Worm (Caenorhabditis elegans) whole organism, mixed stage, embryonic: ENCODE measurements around the gene pfkb-1.2.

ENCODE experiments used
- M03D4.4 ChIP-seq: sonication (generic microtip); optimal IDR thresholded peaks from 2 replicates; lab custom pipeline; 2017; ENCODE audit warnings: mild to moderate bottlenecking, missing genetic modification characterization, missing compliant biosample characterization
- bed-3 ChIP-seq: fragments of 200-800 bp; sonication (Bioruptor generic); optimal IDR thresholded peaks from 3 replicates; lab custom pipeline; 2018; ENCODE audit warnings: mild to moderate bottlenecking, missing genetic modification characterization, moderate library complexity, missing compliant biosample characterization
- blmp-1 ChIP-seq: fragments of 150-350 bp; optimal IDR thresholded peaks from 2 replicates; lab custom pipeline; 2014; ENCODE audit warnings: missing biosample characterization, missing genetic modification characterization
- ceh-39 ChIP-seq: fragments of 150-350 bp; optimal IDR thresholded peaks from 2 replicates; lab custom pipeline; 2014; ENCODE audit warnings: missing biosample characterization, missing genetic modification characterization
- ceh-43 ChIP-seq: fragments of 200-800 bp; sonication (Bioruptor generic); optimal IDR thresholded peaks from 2 replicates; lab custom pipeline; 2018; ENCODE audit warnings: mild to moderate bottlenecking, missing genetic modification characterization, moderate library complexity, missing compliant biosample characterization
- ceh-83 ChIP-seq: fragments of 200-800 bp; sonication (Bioruptor generic); optimal IDR thresholded peaks from 2 replicates; lab custom pipeline; 2018; ENCODE audit warnings: mild to moderate bottlenecking, missing genetic modification characterization, missing compliant biosample characterization
- ces-1 ChIP-seq: fragments of 150-350 bp; optimal IDR thresholded peaks from 2 replicates; lab custom pipeline; 2014; ENCODE audit warnings: missing biosample characterization, missing genetic modification reagents, missing genetic modification characterization
- cnd-1 ChIP-seq: fragments of 200-800 bp; sonication (Bioruptor generic); optimal IDR thresholded peaks from 2 replicates; lab custom pipeline; 2018; ENCODE audit warnings: mild to moderate bottlenecking, missing genetic modification characterization, missing compliant biosample characterization
- drap-1 ChIP-seq: fragments of 200-800 bp; sonication (Bioruptor generic); optimal IDR thresholded peaks from 3 replicates; lab custom pipeline; 2018; ENCODE audit warnings: mild to moderate bottlenecking, missing genetic modification characterization, missing compliant biosample characterization
- elt-1 ChIP-seq: sonication (generic microtip); optimal IDR thresholded peaks from 2 replicates; lab custom pipeline; 2017; ENCODE audit warnings: missing genetic modification characterization, mild to moderate bottlenecking, missing compliant biosample characterization, antibody characterized with exemption, moderate library complexity, borderline replicate concordance; ENCODE audit not compliant: insufficient read depth
- flh-1 ChIP-seq: fragments of 200-800 bp; sonication (Bioruptor generic); optimal IDR thresholded peaks from 2 replicates; lab custom pipeline; 2018; ENCODE audit warnings: mild to moderate bottlenecking, missing genetic modification characterization, moderate library complexity, missing compliant biosample characterization
- ham-2 ChIP-seq: fragments of 200-800 bp; sonication (Bioruptor generic); optimal IDR thresholded peaks from 2 replicates; lab custom pipeline; 2018; ENCODE audit warnings: mild to moderate bottlenecking, missing genetic modification characterization, missing compliant biosample characterization
- hlh-1 ChIP-seq: fragments of 150-350 bp; optimal IDR thresholded peaks from 2 replicates; lab custom pipeline; 2014; ENCODE audit warnings: missing biosample characterization, missing genetic modification reagents, missing genetic modification characterization
- lin-32 ChIP-seq: fragments of 200-800 bp; sonication (Bioruptor generic); optimal IDR thresholded peaks from 2 replicates; lab custom pipeline; 2018; ENCODE audit warnings: mild to moderate bottlenecking, missing genetic modification characterization, missing compliant biosample characterization
- lsy-2 ChIP-seq: fragments of 150-350 bp; optimal IDR thresholded peaks from 2 replicates; lab custom pipeline; 2014; ENCODE audit warnings: missing biosample characterization, missing genetic modification characterization
- mab-5 ChIP-seq: fragments of 150-350 bp; optimal IDR thresholded peaks from 2 replicates; lab custom pipeline; 2014; ENCODE audit warnings: missing biosample characterization, missing genetic modification characterization
- mep-1 ChIP-seq: fragments of 150-350 bp; optimal IDR thresholded peaks from 2 replicates; lab custom pipeline; 2017; ENCODE audit warnings: missing biosample characterization, missing genetic modification reagents, missing genetic modification characterization, inconsistent platforms
- mls-2 ChIP-seq: sonication (generic microtip); optimal IDR thresholded peaks from 2 replicates; lab custom pipeline; 2016; ENCODE audit warnings: mild to moderate bottlenecking, missing genetic modification characterization, moderate library complexity, missing compliant biosample characterization
- nhr-12 ChIP-seq: fragments of 150-350 bp; optimal IDR thresholded peaks from 2 replicates; lab custom pipeline; 2014; ENCODE audit warnings: missing biosample characterization, missing genetic modification characterization
- nhr-2 ChIP-seq: fragments of 150-350 bp; optimal IDR thresholded peaks from 2 replicates; lab custom pipeline; 2014; ENCODE audit warnings: missing biosample characterization, missing genetic modification characterization
- nhr-237 ChIP-seq: fragments of 150-350 bp; optimal IDR thresholded peaks from 2 replicates; lab custom pipeline; 2014; ENCODE audit warnings: missing biosample characterization, missing genetic modification characterization
- nhr-28 ChIP-seq: fragments of 150-350 bp; optimal IDR thresholded peaks from 2 replicates; lab custom pipeline; 2014; ENCODE audit warnings: missing biosample characterization, missing genetic modification characterization
- nhr-76 ChIP-seq: sonication (generic microtip); optimal IDR thresholded peaks from 2 replicates; lab custom pipeline; 2017; ENCODE audit warnings: missing biosample characterization, missing genetic modification characterization
- pha-4 ChIP-seq: fragments of 150-350 bp; optimal IDR thresholded peaks from 2 replicates; lab custom pipeline; 2018; ENCODE audit warnings: missing biosample characterization, missing genetic modification reagents, missing genetic modification characterization
- sem-2 ChIP-seq: fragments of 200-800 bp; sonication (Bioruptor generic); optimal IDR thresholded peaks from 2 replicates; lab custom pipeline; 2018; ENCODE audit warnings: mild to moderate bottlenecking, missing genetic modification characterization, missing compliant biosample characterization
- snpc-4 ChIP-seq: fragments of 150-350 bp; optimal IDR thresholded peaks from 2 replicates; lab custom pipeline; 2014; ENCODE audit warnings: missing biosample characterization, missing genetic modification characterization
- sptf-1 ChIP-seq: sonication (generic microtip); optimal IDR thresholded peaks from 2 replicates; lab custom pipeline; 2017; ENCODE audit warnings: mild to moderate bottlenecking, missing genetic modification characterization, moderate library complexity, missing compliant biosample characterization
- tbx-8 ChIP-seq: fragments of 200-800 bp; sonication (Bioruptor generic); optimal IDR thresholded peaks from 2 replicates; lab custom pipeline; 2018; ENCODE audit warnings: mild to moderate bottlenecking, missing genetic modification characterization, moderate library complexity, missing compliant biosample characterization
- unc-120 ChIP-seq: sonication (generic microtip); optimal IDR thresholded peaks from 2 replicates; lab custom pipeline; 2017; ENCODE audit warnings: missing genetic modification characterization, missing compliant biosample characterization; ENCODE audit not compliant: poor library complexity, severe bottlenecking
- unc-39 ChIP-seq: fragments of 150-350 bp; optimal IDR thresholded peaks from 2 replicates; lab custom pipeline; 2014; ENCODE audit warnings: missing biosample characterization, missing genetic modification characterization
- unc-62 ChIP-seq: fragments of 150-350 bp; optimal IDR thresholded peaks from 2 replicates; lab custom pipeline; 2014; ENCODE audit warnings: missing biosample characterization, missing genetic modification reagents, missing genetic modification characterization
- zip-8 ChIP-seq: fragments of 150-350 bp; optimal IDR thresholded peaks from 2 replicates; lab custom pipeline; 2014; ENCODE audit warnings: missing biosample characterization, missing genetic modification characterization
- ztf-11 ChIP-seq: fragments of 150-350 bp; optimal IDR thresholded peaks from 2 replicates; lab custom pipeline; 2014; ENCODE audit warnings: missing biosample characterization, missing genetic modification characterization

pfkb-1.2 gene

ce11 chrIV:5967035-5967499 lies 25.3 kb downstream of the pfkb-1.2 start (continued):
- TF ChIP-seq M03D4.4 (tag; lab: Kevin White, UChicago) (peak; percentile 89), nhr-237 (tag; lab: Kevin White, UChicago) (no peak), snpc-4 (no peak), mep-1 (tag; lab: Kevin White, UChicago) (peak; percentile 79), mab-5 (no peak), ham-2 (GFP tag; lab: Kevin White, UChicago) (peak; percentile 85), ceh-83 (GFP tag; lab: Kevin White, UChicago) (peak; percentile 91), nhr-28 (tag; lab: Kevin White, UChicago) (peak; percentile 57), pha-4 (tag; lab: Kevin White, UChicago) (peak; percentile 69)

ce11 chrIV:5970526-5970925 lies 28.8 kb downstream of the pfkb-1.2 start:
- TF ChIP-seq lsy-2 (tag; lab: Kevin White, UChicago) (no peak), zip-8 (tag; lab: Kevin White, UChicago) (no peak), elt-1 (tag; lab: Kevin White, UChicago) (no peak), unc-39 (tag; lab: Kevin White, UChicago) (peak; percentile 23), ces-1 (GFP tag; lab: Kevin White, UChicago) (peak; percentile 80), M03D4.4 (tag; lab: Kevin White, UChicago) (no peak), nhr-237 (tag; lab: Kevin White, UChicago) (no peak), lin-32 (peak; percentile 25), sptf-1 (tag; lab: Kevin White, UChicago) (no peak), nhr-2 (tag; lab: Kevin White, UChicago) (no peak), bed-3 (no peak), mep-1 (tag; lab: Kevin White, UChicago) (peak; percentile 18), nhr-76 (tag; lab: Kevin White, UChicago) (no peak), ham-2 (GFP tag; lab: Kevin White, UChicago) (no peak), drap-1 (GFP tag; lab: Kevin White, UChicago) (no peak), blmp-1 (tag; lab: Kevin White, UChicago) (no peak), ztf-11 (tag; lab: Kevin White, UChicago) (peak; percentile 48), mab-5 (no peak), flh-1 (GFP tag; lab: Kevin White, UChicago) (no peak), unc-62 (GFP tag; lab: Kevin White, UChicago) (peak; percentile 13), hlh-1 (tag; lab: Kevin White, UChicago) (peak; percentile 65), pha-4 (tag; lab: Kevin White, UChicago) (no peak), cnd-1 (tag; lab: Kevin White, UChicago) (peak; percentile 88), nhr-12 (tag; lab: Kevin White, UChicago) (no peak), mls-2 (tag; lab: Kevin White, UChicago) (no peak), ceh-43 (GFP tag; lab: Kevin White, UChicago) (no peak), unc-120 (tag; lab: Kevin White, UChicago) (no peak), nhr-28 (tag; lab: Kevin White, UChicago) (no peak), tbx-8 (GFP tag; lab: Kevin White, UChicago) (no peak), sem-2 (no peak)

ce11 chrIV:5973947-5974495 lies 32.3 kb downstream of the pfkb-1.2 start:
- TF ChIP-seq mls-2 (tag; lab: Kevin White, UChicago) (peak; percentile 36), nhr-237 (tag; lab: Kevin White, UChicago) (no peak), hlh-1 (tag; lab: Kevin White, UChicago) (peak; percentile 51), ceh-39 (tag; lab: Kevin White, UChicago) (no peak), mep-1 (tag; lab: Kevin White, UChicago) (peak; percentile 54), drap-1 (GFP tag; lab: Kevin White, UChicago) (peak; percentile 39), lsy-2 (tag; lab: Kevin White, UChicago) (peak; percentile 41), nhr-2 (tag; lab: Kevin White, UChicago) (no peak), lin-32 (no peak), M03D4.4 (tag; lab: Kevin White, UChicago) (peak; percentile 42), unc-120 (tag; lab: Kevin White, UChicago) (peak; percentile 94), ces-1 (GFP tag; lab: Kevin White, UChicago) (peak; percentile 84), ham-2 (GFP tag; lab: Kevin White, UChicago) (no peak), zip-8 (tag; lab: Kevin White, UChicago) (no peak), tbx-8 (GFP tag; lab: Kevin White, UChicago) (no peak), unc-62 (GFP tag; lab: Kevin White, UChicago) (no peak), ceh-83 (GFP tag; lab: Kevin White, UChicago) (peak; percentile 35), sptf-1 (tag; lab: Kevin White, UChicago) (peak; percentile 60), pha-4 (tag; lab: Kevin White, UChicago) (no peak)
- TF ChIP-seq, all 35 proteins: peak for 10
